Worm (Caenorhabditis elegans): ENCODE results near the gene Y67H2A.10.
A peak's percentile ranks its signal among the peaks of the same experiment; 100 is the strongest.

Y67H2A.10 gene

ce11 chrIV:13309636-13310035, 20.3 kb upstream of the Y67H2A.10 start:
- TF ChIP-seq dao-5 (tag; optimal IDR thresholded peaks at IDR 0.05) (no peak), W03F9.2 (tag; optimal IDR thresholded peaks at IDR 0.05) (no peak), him-1 (tag; optimal IDR thresholded peaks at IDR 0.05) (no peak)

- no peak for TF ChIP-seq him-1 (tag; optimal IDR thresholded peaks at IDR 0.05)
- no peak for TF ChIP-seq W03F9.2 (tag; optimal IDR thresholded peaks at IDR 0.05)
- no peak for TF ChIP-seq dao-5 (tag; optimal IDR thresholded peaks at IDR 0.05)
Observed at ce11 chrIV:13304786-13305185, 15.5 kb upstream of the Y67H2A.10 start.

ce11 chrIV:13303442-13303841, 14.1 kb upstream of the Y67H2A.10 start, which contains the start of gene Y67H2A.7:
TSS of gene Y67H2A.7 (plus strand) at chrIV:13303742.
- TF ChIP-seq him-1 (tag; optimal IDR thresholded peaks at IDR 0.05) (no peak), W03F9.2 (tag; optimal IDR thresholded peaks at IDR 0.05) (no peak), dao-5 (tag; optimal IDR thresholded peaks at IDR 0.05) (no peak)

ce11 chrIV:13300591-13300990, 11.3 kb upstream of the Y67H2A.10 start, which contains the start of gene csn-6:
TSS of gene csn-6 (plus strand) at chrIV:13300824.
- TF ChIP-seq W03F9.2 (tag; optimal IDR thresholded peaks at IDR 0.05): no peak
- TF ChIP-seq dao-5 (tag; optimal IDR thresholded peaks at IDR 0.05): no peak
- TF ChIP-seq him-1 (tag; optimal IDR thresholded peaks at IDR 0.05): no peak

ce11 chrIV:13300109-13300508, 10.8 kb upstream of the Y67H2A.10 start, which contains the start of gene kdp-1:
TSS of gene kdp-1 (plus strand) at chrIV:13300188.
- TF ChIP-seq W03F9.2 (tag; optimal IDR thresholded peaks at IDR 0.05): no peak
- no peak for TF ChIP-seq him-1 (tag; optimal IDR thresholded peaks at IDR 0.05)
- no peak for TF ChIP-seq dao-5 (tag; optimal IDR thresholded peaks at IDR 0.05)

ce11 chrIV:13299648-13300047, 10.3 kb upstream of the Y67H2A.10 start:
- TF ChIP-seq him-1 (tag; optimal IDR thresholded peaks at IDR 0.05): no peak
- TF ChIP-seq W03F9.2 (tag; optimal IDR thresholded peaks at IDR 0.05): no peak
- no peak for TF ChIP-seq dao-5 (tag; optimal IDR thresholded peaks at IDR 0.05)

ce11 chrIV:13297746-13298145, 8.4 kb upstream of the Y67H2A.10 start, which contains the start of the genes Y67H2A.2 and micu-1:
TSS of gene Y67H2A.2 (minus strand) at chrIV:13297819.
TSS of gene micu-1 (plus strand) at chrIV:13297926.
- TF ChIP-seq W03F9.2 (tag; optimal IDR thresholded peaks at IDR 0.05): peak; percentile 21
- TF ChIP-seq him-1 (tag; optimal IDR thresholded peaks at IDR 0.05): no peak

- TF ChIP-seq W03F9.2 (tag; optimal IDR thresholded peaks at IDR 0.05): no peak
- TF ChIP-seq him-1 (tag; optimal IDR thresholded peaks at IDR 0.05): no peak
- TF ChIP-seq dao-5 (tag; optimal IDR thresholded peaks at IDR 0.05): no peak
Observed at ce11 chrIV:13290239-13290638, 935 bp upstream of the Y67H2A.10 start.

ce11 chrIV:13282778-13283177, 6.5 kb downstream of the Y67H2A.10 start, which contains the start of gene cpsf-3:
TSS of gene cpsf-3 (minus strand) at chrIV:13282878.
- no peak for TF ChIP-seq him-1 (tag; optimal IDR thresholded peaks at IDR 0.05)
- TF ChIP-seq W03F9.2 (tag; optimal IDR thresholded peaks at IDR 0.05): no peak
- TF ChIP-seq dao-5 (tag; optimal IDR thresholded peaks at IDR 0.05): no peak

ce11 chrIV:13272494-13272893, 16.8 kb downstream of the Y67H2A.10 start, which contains the start of gene unc-26:
TSS of gene unc-26 (minus strand) at chrIV:13272516.
- TF ChIP-seq W03F9.2 (tag; optimal IDR thresholded peaks at IDR 0.05) (no peak), him-1 (tag; optimal IDR thresholded peaks at IDR 0.05) (no peak), dao-5 (tag; optimal IDR thresholded peaks at IDR 0.05) (no peak)

ce11 chrIV:13268385-13268784, 20.9 kb downstream of the Y67H2A.10 start:
- TF ChIP-seq dao-5 (tag; optimal IDR thresholded peaks at IDR 0.05) (no peak), him-1 (tag; optimal IDR thresholded peaks at IDR 0.05) (no peak), W03F9.2 (tag; optimal IDR thresholded peaks at IDR 0.05) (no peak)

- TF ChIP-seq dao-5 (tag; optimal IDR thresholded peaks at IDR 0.05) (no peak), him-1 (tag; optimal IDR thresholded peaks at IDR 0.05) (no peak), W03F9.2 (tag; optimal IDR thresholded peaks at IDR 0.05) (no peak)
Observed at ce11 chrIV:13261778-13262177, 27.5 kb downstream of the Y67H2A.10 start.

ce11 chrIV:13258872-13259271, 30.4 kb downstream of the Y67H2A.10 start, which contains the start of gene JC8.16:
TSS of gene JC8.16 (plus strand) at chrIV:13259172.
- TF ChIP-seq him-1 (tag; optimal IDR thresholded peaks at IDR 0.05): no peak
- no peak for TF ChIP-seq dao-5 (tag; optimal IDR thresholded peaks at IDR 0.05)
- no peak for TF ChIP-seq W03F9.2 (tag; optimal IDR thresholded peaks at IDR 0.05)

- TF ChIP-seq dao-5 (tag; optimal IDR thresholded peaks at IDR 0.05) (no peak), W03F9.2 (tag; optimal IDR thresholded peaks at IDR 0.05) (no peak), him-1 (tag; optimal IDR thresholded peaks at IDR 0.05) (no peak)
Observed at ce11 chrIV:13255886-13256285, 33.4 kb downstream of the Y67H2A.10 start, which contains the start of gene bus-12. TSS of gene bus-12 (plus strand) at chrIV:13256186.

- TF ChIP-seq dao-5 (tag; optimal IDR thresholded peaks at IDR 0.05): no peak
- TF ChIP-seq W03F9.2 (tag; optimal IDR thresholded peaks at IDR 0.05): no peak
- TF ChIP-seq him-1 (tag; optimal IDR thresholded peaks at IDR 0.05): no peak
Observed at ce11 chrIV:13253841-13254240, 35.5 kb downstream of the Y67H2A.10 start, which contains the start of gene ttr-45. TSS of gene ttr-45 (plus strand) at chrIV:13254225.
